Fruit fly (Drosophila melanogaster): ENCODE measurements around the gene CG5039.

The CG5039 gene

dm6 chr3R:25680528-25680927 is 2.0 kb downstream of the CG5039 start, which contains the start of the genes CG4743 and Idh3g (continued):
- TF ChIP-seq CG18619 (GFP tag; optimal IDR thresholded peaks at IDR 0.05) (peak; percentile 95), Doc2 (GFP tag; IDR thresholded peaks at IDR 0.05) (no peak; the same call in 1 of the 2 replicates), abd-A (tag; optimal IDR thresholded peaks at IDR 0.05) (no peak), kni (GFP tag; optimal IDR thresholded peaks at IDR 0.05) (peak; percentile 89), gt (GFP tag; IDR thresholded peaks at IDR 0.05) (peak; percentile 81), hth (optimal IDR thresholded peaks at IDR 0.05) (no peak), unc-4 (GFP tag; IDR thresholded peaks at IDR 0.05; ENCODE audit: partially characterized antibody) (0 out of 2 replicates have a peak, but pooled peaks have one; percentile 31), Hmx (GFP tag; optimal IDR thresholded peaks at IDR 0.05) (peak; percentile 72), CG6689 (GFP tag; IDR thresholded peaks at IDR 0.05) (peak; percentile 97), CG13123 (GFP tag; optimal IDR thresholded peaks at IDR 0.05) (peak; percentile 95), CG32767 (GFP tag; IDR thresholded peaks at IDR 0.05) (peak; percentile 96), Sox100B (GFP tag; optimal IDR thresholded peaks at IDR 0.05) (peak; percentile 96), CG18011 (GFP tag; optimal IDR thresholded peaks at IDR 0.05) (peak; percentile 85), CG12104 (GFP tag; optimal IDR thresholded peaks at IDR 0.05) (peak; percentile 95), sim (GFP tag; IDR thresholded peaks at IDR 0.05) (peak; percentile 95), ind (GFP tag; optimal IDR thresholded peaks at IDR 0.05) (peak; percentile 95), Fer2 (tag; optimal IDR thresholded peaks at IDR 0.05) (peak; percentile 95), onecut (GFP tag; IDR thresholded peaks at IDR 0.05) (peak; percentile 92), lbe (GFP tag; optimal IDR thresholded peaks at IDR 0.05) (peak; percentile 88), bbx (GFP tag; IDR thresholded peaks at IDR 0.05; ENCODE audit: partially characterized antibody) (0 out of 2 replicates have a peak, but pooled peaks have one; percentile 28), CG14710 (tag; optimal IDR thresholded peaks at IDR 0.05) (peak; percentile 98), CG9215 (GFP tag; IDR thresholded peaks at IDR 0.05) (peak; percentile 88), CG6791 (GFP tag; IDR thresholded peaks at IDR 0.05; ENCODE audit: partially characterized antibody) (no peak), CG4730 (GFP tag; IDR thresholded peaks at IDR 0.05) (peak; percentile 98), CG1603 (tag; optimal IDR thresholded peaks at IDR 0.05) (peak; percentile 75), CG10147 (GFP tag; optimal IDR thresholded peaks at IDR 0.05) (peak; percentile 97), vfl (GFP tag; optimal IDR thresholded peaks at IDR 0.05) (peak; percentile 86), CG16779 (GFP tag; IDR thresholded peaks at IDR 0.05) (peak; percentile 92), GATAe (GFP tag; conservative IDR thresholded peaks at IDR 0.05) (peak; percentile 88), CG10462 (GFP tag; optimal IDR thresholded peaks at IDR 0.05) (peak; percentile 95), CG10366 (GFP tag; IDR thresholded peaks at IDR 0.05) (peak; percentile 95), Drgx (GFP tag; IDR thresholded peaks at IDR 0.05) (peak; percentile 94), CG12391 (tag; optimal IDR thresholded peaks at IDR 0.05) (peak; percentile 99), tap (tag; optimal IDR thresholded peaks at IDR 0.05) (peak; percentile 97), CG1832 (GFP tag; optimal IDR thresholded peaks at IDR 0.05) (no peak), B-H1 (GFP tag; IDR thresholded peaks at IDR 0.05) (peak; percentile 93), stc (GFP tag; IDR thresholded peaks at IDR 0.05) (peak; percentile 98), Dip2 (GFP tag; IDR thresholded peaks at IDR 0.05) (no peak; the same call in 1 of the 2 replicates), CG32772 (GFP tag; IDR thresholded peaks at IDR 0.05) (peak; percentile 92), insv (GFP tag; optimal IDR thresholded peaks at IDR 0.05) (peak in 1 of 2 experiments; percentile 79), grn (GFP tag; optimal IDR thresholded peaks at IDR 0.05) (peak; percentile 71), Dbx (GFP tag; IDR thresholded peaks at IDR 0.05) (peak; percentile 95), CG9876 (GFP tag; optimal IDR thresholded peaks at IDR 0.05) (peak; percentile 18), CG10959 (GFP tag; IDR thresholded peaks at IDR 0.05) (peak; percentile 93), pan (optimal IDR thresholded peaks at IDR 0.05) (no peak), pan (GFP tag; optimal IDR thresholded peaks at IDR 0.05 in 1 of 2, IDR thresholded peaks at IDR 0.05 in 1 of 2) (peak in 1 of 2 experiments; percentile 98), CG3838 (GFP tag; optimal IDR thresholded peaks at IDR 0.05) (peak; percentile 76), ham (GFP tag; IDR thresholded peaks at IDR 0.05) (peak; percentile 72; the same call in 1 of the 2 replicates), disco-r (GFP tag; optimal IDR thresholded peaks at IDR 0.05) (peak; percentile 58), D19B (GFP tag; optimal IDR thresholded peaks at IDR 0.05) (peak; percentile 87), Bdp1 (GFP tag; optimal IDR thresholded peaks at IDR 0.05) (peak; percentile 67), fu2 (GFP tag; optimal IDR thresholded peaks at IDR 0.05) (peak; percentile 35)

Measured in whole organism, embryonic.